Worm (Caenorhabditis elegans) whole organism, young adult: ENCODE measurements around the gene C18B10.6.

ENCODE experiments used
- C06A6.2 ChIP-seq: fragments of 200-800 bp; sonication (Bioruptor generic); conservative IDR thresholded peaks from 2 replicates; pipeline ENCODE4 v1.3.6; 2022; ENCODE audit warnings: missing genetic modification characterization, missing compliant biosample characterization
- akir-1 ChIP-seq: fragments of 200-800 bp; sonication (Bioruptor generic); optimal IDR thresholded peaks from 2 replicates; lab custom pipeline; 2018; ENCODE audit warnings: mild to moderate bottlenecking, missing genetic modification characterization, moderate library complexity, missing compliant biosample characterization
- bed-2 ChIP-seq: fragments of 200-800 bp; sonication (Bioruptor generic); IDR thresholded peaks from 2 replicates; pipeline ENCODE4 v1.3.6; 2022; ENCODE audit warnings: missing genetic modification reagents, missing genetic modification characterization, missing compliant biosample characterization
- dpl-1 ChIP-seq: fragments of 150-350 bp; optimal IDR thresholded peaks from 2 replicates; lab custom pipeline; 2014; ENCODE audit warnings: missing biosample characterization, missing genetic modification reagents, missing genetic modification characterization
- lag-1 ChIP-seq: fragments of 200-800 bp; sonication (Bioruptor generic); IDR thresholded peaks from 2 replicates; pipeline ENCODE4 v1.3.6; 2022; ENCODE audit warnings: missing genetic modification reagents, missing genetic modification characterization, missing compliant biosample characterization
- let-526 ChIP-seq: fragments of 200-800 bp; sonication (Bioruptor generic); IDR thresholded peaks from 2 replicates; pipeline ENCODE4 v1.3.6; 2022; ENCODE audit warnings: missing genetic modification reagents, missing genetic modification characterization, missing compliant biosample characterization
- lin-35 ChIP-seq, 3 experiments: fragments of 150-350 bp in 2 of 3; sonication (generic microtip) in 1 of 3; optimal IDR thresholded peaks; 2 replicates each; lab custom pipeline; 2014 to 2018; ENCODE audit warnings: missing biosample characterization in 3 of 3, missing genetic modification characterization in 3 of 3, missing genetic modification reagents in 3 of 3
- madf-3 ChIP-seq: fragments of 200-800 bp; sonication (Bioruptor generic); IDR thresholded peaks from 2 replicates; pipeline ENCODE4 v1.3.6; 2022; ENCODE audit warnings: missing genetic modification reagents, missing genetic modification characterization, missing compliant biosample characterization
- nfya-1 ChIP-seq: sonication (generic microtip); optimal IDR thresholded peaks from 2 replicates; lab custom pipeline; 2017; ENCODE audit warnings: antibody characterized with exemption, missing compliant biosample characterization, missing genetic modification characterization, borderline replicate concordance; ENCODE audit not compliant: insufficient read depth
- nhr-179 ChIP-seq: sonication (generic microtip); optimal IDR thresholded peaks from 2 replicates; lab custom pipeline; 2016; ENCODE audit warnings: mild to moderate bottlenecking, missing genetic modification characterization, missing compliant biosample characterization
- pha-4 ChIP-seq: fragments of 150-350 bp; sonication (generic microtip); optimal IDR thresholded peaks from 2 replicates; lab custom pipeline; 2014; ENCODE audit warnings: missing biosample characterization, missing genetic modification reagents, missing genetic modification characterization
- snpc-1.3 ChIP-seq: sonication (generic microtip); optimal IDR thresholded peaks from 2 replicates; lab custom pipeline; 2017; ENCODE audit warnings: missing genetic modification characterization, mild to moderate bottlenecking, missing compliant biosample characterization, antibody characterized with exemption, moderate library complexity, missing genotype, missing genetic modification reagents; ENCODE audit not compliant: insufficient read depth

ce11 chrV:7523392-7523791 is 42.5 kb upstream of the C18B10.6 start, which contains the start of gene C54F6.6:
- TF ChIP-seq nfya-1 (tag; lab: Kevin White, UChicago) (no peak), let-526 (GFP tag; lab: Robert Waterston, UW) (no peak), nhr-179 (no peak), dpl-1 (GFP tag; lab: Kevin White, UChicago) (no peak), akir-1 (GFP tag; lab: Kevin White, UChicago) (no peak), bed-2 (GFP tag; lab: Robert Waterston, UW) (no peak), C06A6.2 (GFP tag; lab: Robert Waterston, UW) (no peak), lag-1 (GFP tag; lab: Robert Waterston, UW) (no peak), lin-35 (GFP tag; optimal IDR thresholded peaks at IDR 0.05; lab: Kevin White, UChicago) (no peak), madf-3 (GFP tag; lab: Robert Waterston, UW) (no peak), snpc-1.3 (no peak), pha-4 (tag; lab: Kevin White, UChicago) (no peak)
